Fruit fly (Drosophila melanogaster): ENCODE data around the gene hid.

- TF ChIP-seq her (GFP tag; optimal IDR thresholded peaks at IDR 0.05) (no peak), caup (GFP tag; optimal IDR thresholded peaks at IDR 0.05; ENCODE audit: severe bottlenecking) (no peak), mam (GFP tag; optimal IDR thresholded peaks at IDR 0.05) (no peak), kah (GFP tag; optimal IDR thresholded peaks at IDR 0.05) (no peak)
Observed at dm6 chr3L:18124138-18124537, 61.3 kb downstream of the hid start.

All from whole organism, embryonic.